Worm (Caenorhabditis elegans): Measurements from ENCODE around the gene grl-3.

DNA sequence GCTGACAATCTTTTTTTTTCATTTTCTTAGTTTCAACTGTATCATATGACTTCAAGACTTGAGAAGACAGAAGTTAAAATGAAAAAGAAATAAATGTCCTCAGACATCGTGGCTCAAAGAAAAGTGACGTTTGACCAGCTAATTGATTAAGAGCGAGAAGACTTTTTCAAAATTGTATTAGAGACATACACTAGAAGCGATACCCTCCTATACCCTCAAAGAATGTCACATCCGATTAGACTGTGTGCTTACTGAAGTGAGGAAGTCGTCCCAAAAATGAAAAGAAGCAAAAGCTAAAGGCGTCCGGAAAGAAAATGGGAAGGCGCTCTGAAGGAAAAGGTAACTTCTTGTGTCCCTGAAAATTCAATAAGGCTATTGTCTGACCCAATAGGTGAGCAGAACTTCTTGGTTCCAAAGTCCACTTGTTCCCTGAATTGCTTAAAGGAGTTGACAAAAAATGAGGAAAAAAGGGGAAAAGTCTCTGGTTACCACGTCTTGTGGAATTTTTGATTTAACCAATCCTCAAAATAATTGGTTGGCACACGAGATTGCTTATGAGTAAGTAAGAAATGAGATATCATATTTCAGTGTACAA lies 38.9 kb upstream of the grl-3 start:
- TF ChIP-seq ama-1 (optimal IDR thresholded peaks at IDR 0.05) = no peak
- TF ChIP-seq flt-1 (GFP tag; IDR thresholded peaks at IDR 0.05) = no peak
- TF ChIP-seq sea-1 (GFP tag; conservative IDR thresholded peaks at IDR 0.05) = no peak
- no peak for TF ChIP-seq scrt-1 (GFP tag; IDR thresholded peaks at IDR 0.05)
- TF ChIP-seq F13C5.2 (tag; optimal IDR thresholded peaks at IDR 0.05) = no peak
- TF ChIP-seq ceh-36 (tag; optimal IDR thresholded peaks at IDR 0.05) = no peak
- no peak for TF ChIP-seq tbx-37 (GFP tag; conservative IDR thresholded peaks at IDR 0.05)
- TF ChIP-seq hmbx-1 (tag; optimal IDR thresholded peaks at IDR 0.05) = no peak
- TF ChIP-seq hnd-1 (tag; optimal IDR thresholded peaks at IDR 0.05) = no peak
- no peak for TF ChIP-seq aly-1 (tag; optimal IDR thresholded peaks at IDR 0.05)

Data from whole organism, early embryonic.